Worm (Caenorhabditis elegans): ENCODE measurements around the gene C29E4.10.

ce11 chrIII:7940819-7941218 is 3.2 kb downstream of the C29E4.10 start, which contains the start of gene C29E4.12:
- TF ChIP-seq jun-1 (tag; optimal IDR thresholded peaks at IDR 0.05): no peak
- TF ChIP-seq cey-2 (tag; optimal IDR thresholded peaks at IDR 0.05; ENCODE audit: borderline replicate concordance, insufficient read depth): no peak

Data from whole organism, L4 larva.